Worm (Caenorhabditis elegans) whole organism, L4/young adult: ENCODE data around the gene sre-15.
A peak's percentile ranks its signal among the peaks of the same experiment; 100 is the strongest.

Source experiments
- W03F9.2 ChIP-seq: fragments of 150-350 bp; optimal IDR thresholded peaks from 2 replicates; lab custom pipeline; 2014; ENCODE audit warnings: missing biosample characterization, missing genetic modification characterization
- dao-5 ChIP-seq: sonication (generic microtip); optimal IDR thresholded peaks from 2 replicates; lab custom pipeline; 2016; ENCODE audit warnings: missing genotype, missing genetic modification characterization, moderate library complexity, missing compliant biosample characterization
- him-1 ChIP-seq: sonication (generic microtip); optimal IDR thresholded peaks from 2 replicates; lab custom pipeline; 2016; ENCODE audit warnings: missing genotype, missing genetic modification reagents, missing genetic modification characterization, missing compliant biosample characterization

sre-15 gene

DNA sequence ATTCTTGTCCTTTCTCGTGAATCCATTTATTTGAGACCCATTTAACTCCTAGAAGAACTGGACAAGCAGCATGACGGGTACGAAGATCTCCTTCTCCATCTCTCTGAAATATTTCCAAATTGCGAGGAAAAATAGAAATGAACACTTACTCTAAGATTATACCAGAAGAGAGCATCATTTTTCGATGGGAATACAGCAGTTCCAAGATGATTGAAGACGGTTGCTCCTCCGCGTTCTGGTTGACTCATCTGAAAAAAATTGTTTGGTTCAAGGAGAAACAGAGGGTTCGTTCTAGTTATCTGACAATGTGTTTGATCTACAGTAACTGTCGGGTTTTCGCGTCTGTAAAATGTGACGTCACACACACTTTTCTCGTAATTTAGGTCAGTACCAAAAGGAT, 33.3 kb downstream of the sre-15 start:
- TF ChIP-seq dao-5 (tag; lab: Kevin White, UChicago) (no peak), W03F9.2 (tag; lab: Kevin White, UChicago) (no peak), him-1 (tag; lab: Kevin White, UChicago) (no peak)

DNA sequence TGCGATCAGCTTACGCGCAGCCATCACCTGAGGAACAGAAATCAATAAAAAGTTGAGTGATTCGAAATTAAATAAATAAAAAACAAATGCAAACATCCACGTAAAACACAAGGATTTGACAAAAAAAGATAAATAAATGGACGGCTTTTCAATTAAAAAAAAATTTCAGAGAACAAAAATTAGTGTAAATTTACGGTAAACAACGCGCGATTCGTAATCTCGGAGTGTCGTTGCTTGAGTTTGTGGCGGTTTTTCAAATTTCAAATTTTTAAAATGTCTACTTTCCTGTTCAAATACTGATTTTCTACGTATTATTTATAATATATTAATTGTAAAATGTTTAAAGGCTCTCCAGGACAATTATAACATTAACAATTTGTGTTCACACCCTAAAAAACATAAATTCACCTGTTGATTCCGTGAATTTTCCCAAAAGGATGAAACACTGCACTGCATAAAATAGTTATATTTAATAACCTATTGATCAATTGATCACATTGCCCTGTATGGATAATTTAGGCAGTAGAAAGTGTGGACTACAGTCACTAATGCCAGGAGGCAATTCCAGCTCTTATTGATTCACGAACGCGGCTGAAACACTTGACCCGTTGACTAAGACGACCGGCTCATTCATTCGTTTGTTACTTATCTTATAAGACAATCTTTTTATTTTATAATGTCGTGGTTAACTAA, 35.5 kb downstream of the sre-15 start, which contains the start of the genes marb-1 and F35G2.3:
Gene marb-1, minus strand, starts transcription at position 27 of the 693 bp plus-strand sequence.
Gene F35G2.3, plus strand, starts transcription at position 643 of the 693 bp plus-strand sequence.
- no peak for TF ChIP-seq dao-5 (tag; lab: Kevin White, UChicago)
- no peak for TF ChIP-seq W03F9.2 (tag; lab: Kevin White, UChicago)
- TF ChIP-seq him-1 (tag; lab: Kevin White, UChicago): no peak

DNA sequence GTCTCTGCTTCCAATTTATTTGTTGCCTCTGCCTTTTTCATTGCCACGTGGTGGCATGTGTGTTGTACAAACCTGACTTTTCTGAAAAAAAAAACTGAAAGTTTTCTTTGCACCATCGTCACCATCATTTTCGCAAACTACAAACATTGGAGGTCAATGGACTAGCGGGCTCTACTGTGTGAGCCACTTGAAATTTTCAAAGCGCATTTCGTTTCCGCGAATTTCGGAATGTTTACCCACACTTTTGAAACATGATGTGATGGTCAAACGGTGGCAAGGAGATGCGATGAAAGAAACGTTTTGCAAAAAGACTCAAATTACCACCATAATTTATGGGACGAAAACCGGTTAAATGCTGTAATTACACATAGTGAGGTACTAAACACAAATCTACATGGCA, 36.7 kb downstream of the sre-15 start:
- TF ChIP-seq dao-5 (tag; lab: Kevin White, UChicago): no peak
- no peak for TF ChIP-seq him-1 (tag; lab: Kevin White, UChicago)
- no peak for TF ChIP-seq W03F9.2 (tag; lab: Kevin White, UChicago)

DNA sequence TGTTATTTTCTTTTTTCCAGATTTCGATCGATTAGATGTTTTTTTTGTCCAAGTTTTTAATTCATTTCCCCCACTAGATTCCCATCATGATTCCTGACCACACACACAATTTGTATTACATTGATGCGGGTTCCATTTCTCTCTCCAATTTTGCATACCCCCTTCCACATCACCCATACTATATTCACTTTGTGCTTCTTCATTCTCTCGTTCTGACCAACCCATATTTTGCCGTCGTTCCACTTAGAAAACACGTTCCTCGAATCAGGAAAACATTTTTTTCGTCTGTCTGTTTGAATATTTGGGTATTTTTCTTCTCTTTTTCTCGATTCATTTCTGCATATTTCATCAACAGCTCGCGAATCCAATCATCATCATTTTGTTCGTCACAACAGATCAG, 37.2 kb downstream of the sre-15 start:
- TF ChIP-seq W03F9.2 (tag; lab: Kevin White, UChicago) (no peak), dao-5 (tag; lab: Kevin White, UChicago) (no peak), him-1 (tag; lab: Kevin White, UChicago) (no peak)

DNA sequence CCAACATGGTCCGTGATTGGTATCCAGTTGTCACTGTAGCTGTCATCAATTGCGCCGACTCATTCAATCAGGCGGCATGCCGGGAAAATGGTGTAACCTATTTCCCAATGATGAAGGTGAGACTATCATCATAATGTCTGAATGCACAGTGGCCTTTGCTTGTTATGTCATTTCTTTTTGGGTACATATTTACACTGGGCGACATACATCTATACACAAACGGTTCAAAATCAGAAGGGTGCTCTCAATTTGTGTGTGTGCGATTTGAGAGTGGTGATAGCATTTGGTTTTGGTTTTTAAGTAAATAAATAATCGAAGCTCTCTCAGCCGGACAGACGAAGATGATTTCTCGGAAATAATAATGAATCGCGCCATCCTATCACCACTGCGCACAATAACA, 40.6 kb downstream of the sre-15 start:
- no peak for TF ChIP-seq W03F9.2 (tag; lab: Kevin White, UChicago)
- TF ChIP-seq him-1 (tag; lab: Kevin White, UChicago): no peak

DNA sequence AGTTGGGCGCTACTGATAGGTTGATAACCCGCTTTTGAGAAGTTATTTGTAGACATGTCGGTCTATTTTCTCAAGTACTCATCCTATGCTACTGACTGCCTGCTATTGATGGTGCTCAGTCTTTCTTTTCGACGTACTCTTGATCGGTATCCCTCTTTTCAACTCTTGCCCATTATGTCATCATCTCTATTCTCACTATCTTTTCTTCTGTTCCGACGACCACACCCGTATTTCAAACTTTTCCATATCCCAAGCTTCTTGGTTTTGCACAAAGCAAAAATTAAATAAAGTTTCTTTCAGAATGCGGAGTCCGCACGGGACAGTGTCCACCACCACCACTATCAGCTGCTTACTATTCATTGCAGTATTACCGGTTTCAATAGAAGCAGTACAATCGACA, 41.7 kb downstream of the sre-15 start, which contains the start of gene F35G2.1:
Gene F35G2.1, plus strand, starts transcription at position 301 of the 400 bp plus-strand sequence.
- no peak for TF ChIP-seq dao-5 (tag; lab: Kevin White, UChicago)
- no peak for TF ChIP-seq W03F9.2 (tag; lab: Kevin White, UChicago)
- no peak for TF ChIP-seq him-1 (tag; lab: Kevin White, UChicago)

DNA sequence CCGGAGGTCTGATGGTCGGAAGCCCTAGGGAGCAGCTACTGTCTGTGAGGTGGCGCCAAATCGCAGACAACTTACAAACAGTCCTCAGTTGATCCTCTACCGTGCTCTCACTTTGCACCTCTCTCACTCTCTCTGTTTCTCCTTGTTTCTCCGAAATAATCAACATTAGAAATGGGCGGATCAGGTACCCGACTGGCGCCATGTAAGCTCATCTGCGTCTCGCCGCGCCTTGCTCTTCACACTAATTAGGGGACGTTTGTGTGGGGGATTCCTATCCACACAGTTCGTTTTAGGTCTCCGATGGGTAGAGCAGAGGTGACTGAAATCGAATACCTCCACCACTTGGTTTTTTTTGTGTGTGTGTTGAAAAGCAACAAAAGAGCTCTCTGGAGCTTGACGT, 42.6 kb downstream of the sre-15 start:
- no peak for TF ChIP-seq W03F9.2 (tag; lab: Kevin White, UChicago)
- no peak for TF ChIP-seq him-1 (tag; lab: Kevin White, UChicago)
- no peak for TF ChIP-seq dao-5 (tag; lab: Kevin White, UChicago)

DNA sequence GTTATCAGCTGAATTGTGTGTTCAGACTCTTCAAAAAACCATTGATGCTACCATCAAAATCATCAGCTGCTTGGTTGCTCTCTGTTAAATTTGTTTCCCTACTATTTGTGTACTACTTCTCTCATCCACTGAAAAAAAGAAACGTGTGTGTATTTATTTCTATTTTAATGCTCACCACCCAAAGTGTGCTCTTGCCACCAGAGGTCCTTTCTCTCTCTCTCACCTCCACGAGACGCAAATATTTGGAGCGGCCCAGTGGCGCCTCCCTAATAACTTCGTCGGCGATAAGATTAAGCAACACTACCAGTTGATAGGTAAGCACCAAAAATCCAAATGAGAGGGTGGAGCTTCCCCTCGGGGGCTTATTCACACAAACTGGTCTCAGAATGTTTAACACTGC, 43.8 kb downstream of the sre-15 start:
- TF ChIP-seq W03F9.2 (tag; lab: Kevin White, UChicago) (no peak), dao-5 (tag; lab: Kevin White, UChicago) (no peak), him-1 (tag; lab: Kevin White, UChicago) (no peak)

DNA sequence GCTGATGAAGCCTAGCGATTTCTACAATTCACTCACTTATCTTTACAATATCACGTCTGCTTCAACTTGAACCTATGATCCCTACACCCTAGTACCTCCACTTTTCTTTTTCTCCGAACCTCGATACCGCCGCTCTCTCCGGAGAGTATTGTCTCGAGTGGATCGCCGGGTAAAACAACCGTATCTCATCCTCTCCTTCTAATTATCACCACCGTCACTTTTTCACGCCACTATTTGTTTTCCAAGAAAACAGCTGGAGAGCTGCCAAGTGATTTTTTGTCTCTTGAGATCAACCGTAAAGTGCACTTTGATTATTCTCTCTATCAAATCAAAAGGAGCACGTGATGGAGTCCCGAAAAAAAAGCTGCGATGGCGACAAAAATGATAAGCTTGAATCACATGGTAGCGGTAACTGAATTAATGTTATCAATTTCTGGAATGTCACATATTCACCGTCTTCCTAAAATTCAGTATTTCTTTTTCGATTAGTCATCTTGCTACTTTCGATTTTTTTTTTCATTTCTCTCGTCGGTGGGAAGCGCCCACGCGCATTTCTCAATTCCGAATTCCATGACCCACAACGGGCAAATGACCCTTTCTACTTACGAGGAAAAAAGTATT, 45.0 kb downstream of the sre-15 start:
- TF ChIP-seq W03F9.2 (tag; lab: Kevin White, UChicago) (no peak), him-1 (tag; lab: Kevin White, UChicago) (no peak), dao-5 (tag; lab: Kevin White, UChicago) (no peak)

DNA sequence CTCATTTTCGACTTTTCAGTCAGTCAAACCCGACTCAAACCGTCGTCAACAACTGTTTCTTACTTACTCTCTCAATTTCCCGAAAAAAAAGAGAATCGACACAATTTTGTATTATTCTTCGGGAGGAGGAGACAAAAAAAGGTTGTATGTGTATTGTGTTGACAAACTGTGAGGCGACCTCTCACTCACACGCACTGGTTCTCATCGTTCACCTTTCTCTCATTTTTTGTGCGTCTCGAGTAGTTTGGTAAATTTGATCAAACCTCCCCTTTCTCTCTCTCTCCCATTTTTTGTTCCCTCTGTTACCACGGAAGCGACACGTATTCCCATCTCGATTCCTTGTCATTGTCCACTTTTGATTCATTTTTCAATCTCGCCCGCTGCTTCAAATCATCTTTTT, 45.8 kb downstream of the sre-15 start:
- TF ChIP-seq dao-5 (tag; lab: Kevin White, UChicago) (no peak), him-1 (tag; lab: Kevin White, UChicago) (no peak), W03F9.2 (tag; lab: Kevin White, UChicago) (no peak)

DNA sequence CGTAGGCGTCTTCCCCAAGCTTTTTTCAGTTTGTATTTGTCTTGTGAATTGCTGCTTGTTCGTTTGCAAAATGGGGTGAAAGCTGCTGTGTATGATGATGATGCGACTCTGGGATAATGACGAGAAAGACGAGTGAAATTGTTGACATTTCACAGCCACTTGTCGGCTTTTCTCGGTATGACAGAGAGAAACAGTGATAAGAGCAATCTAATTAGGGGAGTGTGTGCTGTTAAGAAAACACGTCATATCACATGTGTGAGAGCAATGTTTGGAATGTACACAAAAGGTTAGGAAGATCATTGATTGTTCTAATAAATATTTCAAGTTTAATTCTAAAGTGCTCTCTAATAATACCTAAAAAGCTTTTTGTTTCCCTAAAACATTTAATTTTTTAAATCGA, 46.9 kb downstream of the sre-15 start:
- TF ChIP-seq W03F9.2 (tag; lab: Kevin White, UChicago): no peak
- no peak for TF ChIP-seq dao-5 (tag; lab: Kevin White, UChicago)
- TF ChIP-seq him-1 (tag; lab: Kevin White, UChicago): no peak

DNA sequence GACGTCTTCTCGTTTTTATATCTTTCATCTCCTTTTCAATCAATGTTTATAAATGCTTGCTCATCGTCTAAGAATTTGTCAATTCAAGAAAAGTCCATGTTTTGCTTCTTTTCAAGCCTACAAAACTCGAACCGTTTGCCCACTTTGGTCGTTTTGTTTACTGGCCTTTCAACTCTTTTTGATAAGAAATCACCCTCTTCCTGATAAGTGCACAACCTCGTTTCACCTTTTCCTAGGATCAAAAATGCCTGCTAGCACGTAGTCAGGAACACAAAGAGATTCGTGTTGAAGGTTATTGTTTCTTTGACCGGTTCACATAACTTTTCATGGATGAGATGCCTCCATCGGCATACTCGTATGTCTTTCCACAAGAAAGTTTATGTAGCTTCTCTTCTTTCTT, 48.0 kb downstream of the sre-15 start:
- TF ChIP-seq him-1 (tag; lab: Kevin White, UChicago) (no peak), dao-5 (tag; lab: Kevin White, UChicago) (no peak), W03F9.2 (tag; lab: Kevin White, UChicago) (no peak)

DNA sequence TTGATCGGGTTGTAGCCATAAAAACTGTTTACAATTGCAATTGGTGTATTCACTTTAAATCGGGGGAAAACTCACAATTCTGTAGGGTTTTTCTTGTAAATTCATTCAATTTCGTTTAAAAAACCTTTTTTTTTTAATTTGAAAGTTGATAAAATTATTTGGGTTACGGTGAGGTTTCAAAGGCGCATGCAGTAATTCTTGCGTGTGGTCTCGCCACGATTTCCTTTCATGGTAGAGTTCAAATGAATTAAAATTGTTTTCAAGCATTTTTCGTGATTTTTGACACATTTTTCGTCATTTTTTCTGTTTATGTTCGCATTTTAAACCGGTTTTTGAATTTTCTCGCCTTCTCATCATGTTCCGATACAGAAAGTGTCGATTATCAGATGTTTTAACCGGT, 49.9 kb downstream of the sre-15 start:
- TF ChIP-seq W03F9.2 (tag; lab: Kevin White, UChicago): peak; percentile 12
- TF ChIP-seq him-1 (tag; lab: Kevin White, UChicago): no peak

DNA sequence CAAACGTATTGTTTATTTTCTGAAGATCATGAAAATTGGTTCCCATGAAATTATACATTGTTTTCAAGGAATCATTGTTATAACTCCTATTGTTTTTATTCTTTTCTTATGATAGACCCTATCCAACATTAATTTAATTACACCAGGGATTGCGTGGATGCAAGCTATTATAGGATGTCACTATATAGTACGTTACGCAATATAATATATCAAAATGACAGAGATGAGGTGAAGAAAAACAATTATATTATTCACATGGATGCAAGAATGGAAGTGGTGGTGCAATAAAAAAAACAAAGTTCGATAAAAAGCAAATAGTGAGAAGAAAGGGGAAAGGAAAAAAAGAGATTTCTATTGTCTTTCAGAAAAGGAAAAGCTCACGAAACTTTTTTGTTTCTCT, 51.3 kb downstream of the sre-15 start:
- TF ChIP-seq W03F9.2 (tag; lab: Kevin White, UChicago) (no peak), him-1 (tag; lab: Kevin White, UChicago) (no peak)
